Worm (Caenorhabditis elegans): Measurements from ENCODE around the gene F09F7.5.

DNA sequence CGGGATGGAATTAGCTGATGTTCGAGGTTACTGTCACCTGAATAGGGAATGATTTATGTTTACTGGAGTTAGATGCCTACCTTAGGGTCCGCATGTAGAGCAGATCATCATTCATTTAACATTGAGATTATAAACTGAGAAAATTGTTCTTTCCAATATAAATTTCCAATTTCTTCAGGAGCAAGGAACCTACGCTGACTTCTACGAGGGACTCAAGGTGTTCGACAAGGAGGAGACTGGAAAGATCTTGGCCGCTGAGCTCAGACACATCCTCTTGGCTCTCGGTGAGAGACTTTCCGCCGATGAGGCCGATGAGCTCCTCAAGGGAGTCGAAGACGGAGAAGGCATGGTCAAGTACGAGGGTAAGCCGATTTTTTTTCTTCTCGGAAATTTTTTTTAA lies 19.7 kb downstream of the F09F7.5 start:
- TF ChIP-seq ama-1 (optimal IDR thresholded peaks at IDR 0.05), result no peak
- no peak for TF ChIP-seq tra-4 (tag; optimal IDR thresholded peaks at IDR 0.05)
- no peak for TF ChIP-seq sea-1 (GFP tag; conservative IDR thresholded peaks at IDR 0.05)
- no peak for TF ChIP-seq ets-7 (tag; optimal IDR thresholded peaks at IDR 0.05)
- TF ChIP-seq aly-1 (tag; optimal IDR thresholded peaks at IDR 0.05), result no peak
- TF ChIP-seq scrt-1 (GFP tag; IDR thresholded peaks at IDR 0.05), result no peak
- TF ChIP-seq pes-1 (GFP tag; IDR thresholded peaks at IDR 0.05), result no peak
- TF ChIP-seq flt-1 (GFP tag; IDR thresholded peaks at IDR 0.05), result no peak
- no peak for TF ChIP-seq tbx-37 (GFP tag; conservative IDR thresholded peaks at IDR 0.05)
- no peak for TF ChIP-seq F13C5.2 (tag; optimal IDR thresholded peaks at IDR 0.05)
- no peak for TF ChIP-seq hmg-4 (GFP tag; optimal IDR thresholded peaks at IDR 0.05)
- no peak for TF ChIP-seq ceh-13 (GFP tag; optimal IDR thresholded peaks at IDR 0.05)

All from whole organism, early embryonic.